Worm (Caenorhabditis elegans) whole organism, L3 larva: Measurements from ENCODE around the gene kin-4.
A peak's percentile ranks its signal among the peaks of the same experiment; 100 is the strongest.

ENCODE experiments used
- R02D3.7 ChIP-seq: fragments of 150-350 bp; optimal IDR thresholded peaks from 2 replicates; lab custom pipeline; 2014; ENCODE audit warnings: missing biosample characterization, missing genetic modification characterization
- ZK546.5 ChIP-seq: sonication (generic microtip); optimal IDR thresholded peaks from 2 replicates; lab custom pipeline; 2017; ENCODE audit warnings: missing biosample characterization, missing genetic modification characterization
- aly-2 ChIP-seq: fragments of 150-350 bp; optimal IDR thresholded peaks from 2 replicates; lab custom pipeline; 2014; ENCODE audit warnings: missing biosample characterization, missing genetic modification characterization
- ama-1 ChIP-seq: fragments of 150-350 bp; optimal IDR thresholded peaks from 2 replicates; lab custom pipeline; 2018
- ceh-16 ChIP-seq: sonication (generic microtip); optimal IDR thresholded peaks from 2 replicates; lab custom pipeline; 2017; ENCODE audit warnings: missing biosample characterization, missing genetic modification characterization
- ceh-28 ChIP-seq: fragments of 150-350 bp; optimal IDR thresholded peaks from 2 replicates; lab custom pipeline; 2014; ENCODE audit warnings: missing biosample characterization, missing genetic modification reagents, missing genetic modification characterization
- ceh-82 ChIP-seq: fragments of 150-350 bp; optimal IDR thresholded peaks from 2 replicates; lab custom pipeline; 2014; ENCODE audit warnings: missing biosample characterization, missing genetic modification characterization
- ceh-9 ChIP-seq: sonication (generic microtip); optimal IDR thresholded peaks from 2 replicates; lab custom pipeline; 2018; ENCODE audit warnings: missing biosample characterization, missing genetic modification characterization
- daf-12 ChIP-seq: fragments of 150-350 bp; optimal IDR thresholded peaks from 2 replicates; lab custom pipeline; 2014; ENCODE audit warnings: missing biosample characterization, missing genetic modification reagents, missing genetic modification characterization
- egl-27 ChIP-seq: sonication (generic microtip); optimal IDR thresholded peaks from 4 replicates; lab custom pipeline; 2017; ENCODE audit warnings: missing biosample characterization, missing genetic modification reagents, missing genetic modification characterization
- egl-5 ChIP-seq: fragments of 150-350 bp; optimal IDR thresholded peaks from 2 replicates; lab custom pipeline; 2017; ENCODE audit warnings: missing biosample characterization, missing genetic modification reagents, missing genetic modification characterization, inconsistent platforms
- elt-1 ChIP-seq: fragments of 150-350 bp; optimal IDR thresholded peaks from 2 replicates; lab custom pipeline; 2014; ENCODE audit warnings: missing biosample characterization, missing genetic modification characterization
- elt-2 ChIP-seq: sonication (generic microtip); optimal IDR thresholded peaks from 2 replicates; lab custom pipeline; 2016; ENCODE audit warnings: missing genetic modification reagents, mild to moderate bottlenecking, missing genetic modification characterization, missing compliant biosample characterization
- elt-3 ChIP-seq, 3 experiments: fragments of 150-350 bp in 1 of 3; sonication (generic microtip) in 2 of 3; optimal IDR thresholded peaks; 2 replicates in 2 of 3; 4 replicates in 1 of 3; lab custom pipeline; 2014 to 2017; ENCODE audit warnings: missing biosample characterization in 3 of 3, missing genetic modification characterization in 3 of 3
- eor-1 ChIP-seq, 2 experiments: fragments of 150-350 bp; optimal IDR thresholded peaks; 2 replicates each; lab custom pipeline; 2014 to 2018; ENCODE audit warnings: missing biosample characterization in 2 of 2, missing genetic modification characterization in 2 of 2
- fkh-10 ChIP-seq: sonication (generic microtip); optimal IDR thresholded peaks from 2 replicates; lab custom pipeline; 2017; ENCODE audit warnings: missing biosample characterization, missing genetic modification reagents, missing genetic modification characterization
- fkh-2 ChIP-seq: fragments of 150-350 bp; optimal IDR thresholded peaks from 2 replicates; lab custom pipeline; 2014; ENCODE audit warnings: missing biosample characterization, missing genetic modification reagents, missing genetic modification characterization
- fos-1 ChIP-seq: fragments of 150-350 bp; optimal IDR thresholded peaks from 2 replicates; lab custom pipeline; 2014; ENCODE audit warnings: missing biosample characterization, missing genetic modification characterization
- hmg-11 ChIP-seq: sonication (generic microtip); optimal IDR thresholded peaks from 2 replicates; lab custom pipeline; 2016; ENCODE audit warnings: missing genetic modification characterization, missing compliant biosample characterization
- jun-1 ChIP-seq: fragments of 150-350 bp; optimal IDR thresholded peaks from 2 replicates; lab custom pipeline; 2014; ENCODE audit warnings: missing biosample characterization, missing genetic modification reagents, missing genetic modification characterization
- lin-15B ChIP-seq: fragments of 150-350 bp; optimal IDR thresholded peaks from 2 replicates; lab custom pipeline; 2014; ENCODE audit warnings: missing biosample characterization, missing genetic modification characterization
- lin-39 ChIP-seq: fragments of 150-350 bp; optimal IDR thresholded peaks from 2 replicates; lab custom pipeline; 2018; ENCODE audit warnings: missing biosample characterization, missing genetic modification reagents, missing genetic modification characterization
- lsy-12 ChIP-seq: sonication (generic microtip); optimal IDR thresholded peaks from 2 replicates; lab custom pipeline; 2016; ENCODE audit warnings: mild to moderate bottlenecking, missing genetic modification characterization, missing compliant biosample characterization
- mdl-1 ChIP-seq: fragments of 150-350 bp; optimal IDR thresholded peaks from 2 replicates; lab custom pipeline; 2014; ENCODE audit warnings: missing biosample characterization, missing genetic modification characterization
- mml-1 ChIP-seq: fragments of 150-350 bp; sonication (generic microtip); optimal IDR thresholded peaks from 3 replicates; lab custom pipeline; 2014; ENCODE audit warnings: missing biosample characterization, missing genetic modification characterization
- nfya-1 ChIP-seq: sonication (generic microtip); optimal IDR thresholded peaks from 2 replicates; lab custom pipeline; 2017; ENCODE audit warnings: missing genetic modification characterization, mild to moderate bottlenecking, missing compliant biosample characterization, antibody characterized with exemption, moderate library complexity; ENCODE audit not compliant: insufficient read depth
- nhr-11 ChIP-seq: fragments of 150-350 bp; optimal IDR thresholded peaks from 2 replicates; lab custom pipeline; 2014; ENCODE audit warnings: missing biosample characterization, missing genetic modification characterization
- nhr-12 ChIP-seq: fragments of 150-350 bp; optimal IDR thresholded peaks from 2 replicates; lab custom pipeline; 2014; ENCODE audit warnings: missing biosample characterization, missing genetic modification characterization
- nhr-23 ChIP-seq: fragments of 150-350 bp; optimal IDR thresholded peaks from 2 replicates; lab custom pipeline; 2014; ENCODE audit warnings: missing biosample characterization, missing genetic modification reagents, missing genetic modification characterization
- nhr-237 ChIP-seq: fragments of 150-350 bp; optimal IDR thresholded peaks from 2 replicates; lab custom pipeline; 2014; ENCODE audit warnings: missing biosample characterization, missing genetic modification characterization
- nhr-25 ChIP-seq: sonication (generic microtip); optimal IDR thresholded peaks from 2 replicates; lab custom pipeline; 2017; ENCODE audit warnings: missing biosample characterization, missing genetic modification characterization
- nhr-28 ChIP-seq: fragments of 150-350 bp; optimal IDR thresholded peaks from 2 replicates; lab custom pipeline; 2014; ENCODE audit warnings: missing biosample characterization, missing genetic modification characterization
- nhr-43 ChIP-seq: sonication (generic microtip); optimal IDR thresholded peaks from 2 replicates; lab custom pipeline; 2016; ENCODE audit warnings: mild to moderate bottlenecking, missing genetic modification characterization, missing compliant biosample characterization; ENCODE audit not compliant: poor library complexity, severe bottlenecking
- nhr-67 ChIP-seq: fragments of 150-350 bp; optimal IDR thresholded peaks from 2 replicates; lab custom pipeline; 2014; ENCODE audit warnings: missing biosample characterization, missing genetic modification characterization
- nhr-76 ChIP-seq: fragments of 150-350 bp; sonication (generic microtip); optimal IDR thresholded peaks from 5 replicates; lab custom pipeline; 2014; ENCODE audit warnings: missing biosample characterization, missing genetic modification characterization
- nhr-77 ChIP-seq: fragments of 150-350 bp; optimal IDR thresholded peaks from 2 replicates; lab custom pipeline; 2014; ENCODE audit warnings: missing biosample characterization, missing genetic modification characterization
- pha-4 ChIP-seq: fragments of 150-350 bp; optimal IDR thresholded peaks from 2 replicates; lab custom pipeline; 2014; ENCODE audit warnings: missing biosample characterization, missing genetic modification reagents, missing genetic modification characterization
- pqm-1 ChIP-seq: fragments of 150-350 bp; optimal IDR thresholded peaks from 2 replicates; lab custom pipeline; 2017; ENCODE audit warnings: missing biosample characterization, missing genetic modification characterization, inconsistent platforms
- sea-2 ChIP-seq: fragments of 150-350 bp; sonication (generic microtip); optimal IDR thresholded peaks from 4 replicates; lab custom pipeline; 2014; ENCODE audit warnings: missing biosample characterization, missing genetic modification reagents, missing genetic modification characterization
- skn-1 ChIP-seq: fragments of 150-350 bp; optimal IDR thresholded peaks from 2 replicates; lab custom pipeline; 2014; ENCODE audit warnings: missing biosample characterization, missing genetic modification characterization
- snpc-4 ChIP-seq: fragments of 150-350 bp; optimal IDR thresholded peaks from 2 replicates; lab custom pipeline; 2014; ENCODE audit warnings: missing biosample characterization, missing genetic modification characterization
- tbx-2 ChIP-seq: sonication (generic microtip); optimal IDR thresholded peaks from 2 replicates; lab custom pipeline; 2016; ENCODE audit warnings: mild to moderate bottlenecking, missing genetic modification characterization, missing compliant biosample characterization
- unc-39 ChIP-seq: sonication (generic microtip); optimal IDR thresholded peaks from 4 replicates; lab custom pipeline; 2017; ENCODE audit warnings: missing biosample characterization, missing genetic modification characterization
- unc-62 ChIP-seq: fragments of 150-350 bp; sonication (generic microtip); optimal IDR thresholded peaks from 4 replicates; lab custom pipeline; 2014; ENCODE audit warnings: missing biosample characterization, missing genetic modification reagents, missing genetic modification characterization
- zag-1 ChIP-seq: fragments of 150-350 bp; optimal IDR thresholded peaks from 2 replicates; lab custom pipeline; 2014; ENCODE audit warnings: missing biosample characterization, missing genetic modification characterization
- ztf-11 ChIP-seq: fragments of 150-350 bp; optimal IDR thresholded peaks from 2 replicates; lab custom pipeline; 2014; ENCODE audit warnings: missing biosample characterization, missing genetic modification characterization
- ztf-4 ChIP-seq: fragments of 150-350 bp; optimal IDR thresholded peaks from 2 replicates; lab custom pipeline; 2014; ENCODE audit warnings: missing biosample characterization, missing genetic modification characterization

kin-4 gene

DNA sequence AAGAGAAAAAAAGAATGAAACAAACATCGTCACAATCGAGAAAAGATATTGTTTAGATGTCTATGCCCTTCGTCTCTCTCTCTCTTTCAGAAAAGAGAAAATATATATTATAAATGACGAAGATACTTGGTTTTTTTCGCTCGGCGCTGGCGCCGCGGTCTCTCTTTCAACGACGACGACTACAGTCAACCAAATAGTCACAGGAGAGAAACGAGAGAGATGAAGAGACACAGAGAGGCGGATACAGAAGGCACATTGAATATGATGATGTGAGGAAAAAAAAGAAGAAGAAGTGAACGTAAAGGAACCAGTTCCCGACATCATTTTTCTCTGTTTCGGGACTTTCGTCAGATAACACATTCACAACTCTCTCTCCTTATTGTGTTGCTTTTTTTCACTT, 65.9 kb downstream of the kin-4 start:
- TF ChIP-seq daf-12 (tag; lab: Kevin White, UChicago) (no peak), elt-3 (tag; optimal IDR thresholded peaks at IDR 0.05; lab: Kevin White, UChicago) (no peak), fos-1 (tag; lab: Kevin White, UChicago) (no peak), lsy-12 (tag; lab: Kevin White, UChicago) (peak; percentile 20), nhr-23 (peak; percentile 52), nhr-237 (tag; lab: Kevin White, UChicago) (no peak), nhr-28 (no peak), unc-62 (no peak), lin-39 (tag; lab: Kevin White, UChicago) (no peak), nfya-1 (peak; percentile 1), pqm-1 (tag; lab: Kevin White, UChicago) (no peak), mdl-1 (no peak), egl-5 (tag; lab: Kevin White, UChicago) (no peak), mml-1 (tag; lab: Kevin White, UChicago) (no peak), hmg-11 (tag; lab: Kevin White, UChicago) (peak; percentile 2), ztf-4 (tag; lab: Kevin White, UChicago) (no peak), nhr-11 (tag; lab: Kevin White, UChicago) (no peak), skn-1 (tag; lab: Kevin White, UChicago) (no peak), ZK546.5 (tag; lab: Kevin White, UChicago) (no peak), nhr-12 (no peak), ceh-16 (tag; lab: Kevin White, UChicago) (no peak), sea-2 (no peak), nhr-67 (tag; lab: Kevin White, UChicago) (no peak), elt-2 (tag; lab: Kevin White, UChicago) (no peak), nhr-25 (tag; lab: Kevin White, UChicago) (peak; percentile 57), unc-39 (tag; lab: Kevin White, UChicago) (no peak), lin-15B (tag; lab: Kevin White, UChicago) (no peak), ama-1 (lab: Kevin White, UChicago) (no peak), nhr-43 (tag; lab: Kevin White, UChicago) (peak; percentile 71), aly-2 (tag; lab: Kevin White, UChicago) (no peak), snpc-4 (tag; lab: Kevin White, UChicago) (no peak), egl-27 (tag; lab: Kevin White, UChicago) (no peak), R02D3.7 (tag; lab: Kevin White, UChicago) (no peak), ceh-28 (tag; lab: Kevin White, UChicago) (no peak), pha-4 (tag; lab: Kevin White, UChicago) (no peak), tbx-2 (tag; lab: Kevin White, UChicago) (no peak), elt-1 (tag; lab: Kevin White, UChicago) (peak; percentile 24), fkh-2 (no peak), eor-1 (tag; optimal IDR thresholded peaks at IDR 0.05; lab: Kevin White, UChicago) (no peak), nhr-77 (no peak), fkh-10 (GFP tag; lab: Kevin White, UChicago) (no peak), ceh-9 (tag; lab: Kevin White, UChicago) (no peak), zag-1 (tag; lab: Kevin White, UChicago) (no peak), ztf-11 (tag; lab: Kevin White, UChicago) (no peak), ceh-82 (tag; lab: Kevin White, UChicago) (no peak), jun-1 (tag; lab: Kevin White, UChicago) (no peak), nhr-76 (tag; lab: Kevin White, UChicago) (no peak)
